Fruit fly (Drosophila melanogaster) whole organism, embryonic: Measurements from ENCODE around the gene Cpr67Fb.

ENCODE experiments used
- BEAF-32 ChIP-seq: fragments of 200-800 bp; sonication (Bioruptor generic); optimal IDR thresholded peaks from 3 replicates; lab custom pipeline; 2017; ENCODE audit warnings: missing biosample characterization, missing genetic modification characterization, mild to moderate bottlenecking, moderate library complexity, missing genetic modification reagents
- Bdp1 ChIP-seq: fragments of 200-800 bp; sonication (Bioruptor generic); optimal IDR thresholded peaks from 3 replicates; lab custom pipeline; 2016; ENCODE audit warnings: missing biosample characterization, missing genetic modification characterization
- Bgb ChIP-seq: fragments of 200-800 bp; sonication (Bioruptor generic); IDR thresholded peaks from 2 replicates; pipeline ENCODE4 v1.3.6; 2022; ENCODE audit warnings: missing biosample characterization, missing genetic modification characterization; ENCODE audit not compliant: partially characterized antibody
- CG10267 ChIP-seq: fragments of 200-800 bp; sonication (Bioruptor generic); optimal IDR thresholded peaks from 2 replicates; lab custom pipeline; 2018; ENCODE audit warnings: missing biosample characterization, mild to moderate bottlenecking, missing genetic modification characterization, moderate library complexity
- CG10654 ChIP-seq: fragments of 200-800 bp; sonication (Bioruptor generic); optimal IDR thresholded peaks from 2 replicates; lab custom pipeline; 2016; ENCODE audit warnings: missing biosample characterization, missing genetic modification characterization
- CG11456 ChIP-seq: fragments of 200-800 bp; sonication (Bioruptor generic); IDR thresholded peaks from 3 replicates; pipeline ENCODE4 v1.3.6; 2022; ENCODE audit warnings: missing biosample characterization, missing genetic modification characterization
- CG12299 ChIP-seq: fragments of 200-800 bp; sonication (Bioruptor generic); optimal IDR thresholded peaks from 2 replicates; lab custom pipeline; 2018; ENCODE audit warnings: missing biosample characterization, mild to moderate bottlenecking, missing genetic modification characterization
- CG13624 ChIP-seq: fragments of 200-800 bp; sonication (Bioruptor generic); optimal IDR thresholded peaks from 2 replicates; lab custom pipeline; 2016; ENCODE audit warnings: missing biosample characterization, missing genetic modification characterization
- CG17361 ChIP-seq: fragments of 200-800 bp; sonication (Bioruptor generic); IDR thresholded peaks from 3 replicates; pipeline ENCODE4 v1.3.6; 2022; ENCODE audit warnings: missing biosample characterization, missing genetic modification characterization
- CG1792 ChIP-seq: fragments of 200-800 bp; sonication (Bioruptor generic); optimal IDR thresholded peaks from 2 replicates; lab custom pipeline; 2016; ENCODE audit warnings: missing biosample characterization, missing genetic modification characterization
- CG33213 ChIP-seq: fragments of 200-800 bp; sonication (Bioruptor generic); optimal IDR thresholded peaks from 3 replicates; lab custom pipeline; 2016; ENCODE audit warnings: missing biosample characterization, missing genetic modification characterization
- CG3726 ChIP-seq: fragments of 200-800 bp; sonication (Bioruptor generic); IDR thresholded peaks from 3 replicates; pipeline ENCODE4, ENCODE4 v1.3.6; 2022; ENCODE audit warnings: missing biosample characterization, missing genetic modification characterization
- CG9215 ChIP-seq: fragments of 200-800 bp; sonication (Bioruptor generic); IDR thresholded peaks from 2 replicates; pipeline ENCODE4 v1.3.6; 2022; ENCODE audit warnings: missing biosample characterization, missing genetic modification characterization
- CG9817 ChIP-seq: fragments of 200-800 bp; sonication (Bioruptor generic); optimal IDR thresholded peaks from 2 replicates; lab custom pipeline; 2018; ENCODE audit warnings: missing biosample characterization, mild to moderate bottlenecking, missing genetic modification characterization, moderate library complexity
- Dek ChIP-seq: fragments of 200-800 bp; sonication (Bioruptor generic); optimal IDR thresholded peaks from 3 replicates; lab custom pipeline; 2019; ENCODE audit warnings: missing biosample characterization, mild to moderate bottlenecking, missing genetic modification characterization, moderate library complexity
- Kr ChIP-seq: fragments of 200-800 bp; sonication (Bioruptor generic); optimal IDR thresholded peaks from 2 replicates; lab custom pipeline; 2017; ENCODE audit warnings: missing biosample characterization, mild to moderate bottlenecking, missing genetic modification characterization
- Myb ChIP-seq: fragments of 200-800 bp; sonication (Bioruptor generic); optimal IDR thresholded peaks from 2 replicates; lab custom pipeline; 2016; ENCODE audit warnings: missing biosample characterization, missing genetic modification characterization
- Scr ChIP-seq: fragments of 200-800 bp; sonication (Bioruptor generic); IDR thresholded peaks from 2 replicates; pipeline ENCODE4 v1.3.6; 2022; ENCODE audit warnings: missing biosample characterization, missing genetic modification characterization; ENCODE audit not compliant: partially characterized antibody
- Sin3A ChIP-seq: fragments of >200 bp; optimal IDR thresholded peaks from 2 replicates; lab custom pipeline; 2018
- Six4 ChIP-seq: fragments of 200-800 bp; sonication (Bioruptor generic); optimal IDR thresholded peaks from 2 replicates; lab custom pipeline; 2016; ENCODE audit warnings: missing biosample characterization, missing genetic modification characterization
- Sox102F ChIP-seq: fragments of 200-800 bp; sonication (Bioruptor generic); optimal IDR thresholded peaks from 2 replicates; lab custom pipeline; 2018; ENCODE audit warnings: missing biosample characterization, mild to moderate bottlenecking, missing genetic modification characterization, moderate library complexity
- TFAM ChIP-seq: fragments of 200-800 bp; sonication (Bioruptor generic); optimal IDR thresholded peaks from 2 replicates; lab custom pipeline; 2017; ENCODE audit warnings: missing biosample characterization, missing genetic modification characterization, inconsistent platforms
- YL-1 ChIP-seq: fragments of 200-800 bp; sonication (Bioruptor generic); optimal IDR thresholded peaks from 3 replicates; lab custom pipeline; 2017; ENCODE audit warnings: missing biosample characterization, mild to moderate bottlenecking, missing genetic modification characterization
- abd-A ChIP-seq: fragments of 200-800 bp; sonication (Bioruptor generic); optimal IDR thresholded peaks from 3 replicates; lab custom pipeline; 2019; ENCODE audit warnings: missing biosample characterization, mild to moderate bottlenecking, missing genetic modification characterization, moderate library complexity
- bbx ChIP-seq: fragments of 200-800 bp; sonication (Bioruptor generic); IDR thresholded peaks from 2 replicates; pipeline ENCODE4 v1.3.6; 2022; ENCODE audit warnings: missing biosample characterization, missing genetic modification characterization; ENCODE audit not compliant: partially characterized antibody
- cas ChIP-seq: fragments of 200-800 bp; sonication (Bioruptor generic); IDR thresholded peaks from 2 replicates; pipeline ENCODE4 v1.3.6; 2022; ENCODE audit warnings: missing biosample characterization, missing genetic modification characterization
- croc ChIP-seq: fragments of 200-800 bp; sonication (Bioruptor generic); conservative IDR thresholded peaks from 3 replicates; pipeline ENCODE4 v1.3.6; 2022; ENCODE audit warnings: missing biosample characterization, missing genetic modification characterization
- dimm ChIP-seq: fragments of 200-800 bp; sonication (Bioruptor generic); IDR thresholded peaks from 2 replicates; pipeline ENCODE4 v1.3.6; 2022; ENCODE audit warnings: missing biosample characterization, missing genetic modification characterization
- dmrt11E ChIP-seq: fragments of 200-800 bp; sonication (Bioruptor generic); optimal IDR thresholded peaks from 3 replicates; lab custom pipeline; 2018; ENCODE audit warnings: missing biosample characterization, mild to moderate bottlenecking, missing genetic modification characterization, moderate library complexity
- dmrt99B ChIP-seq: fragments of 200-800 bp; sonication (Bioruptor generic); optimal IDR thresholded peaks from 2 replicates; lab custom pipeline; 2018; ENCODE audit warnings: missing biosample characterization, mild to moderate bottlenecking, missing genetic modification characterization, moderate library complexity
- en ChIP-seq: fragments of 200-800 bp; sonication (Bioruptor generic); optimal IDR thresholded peaks from 2 replicates; lab custom pipeline; 2016; ENCODE audit warnings: missing biosample characterization, missing genetic modification characterization
- h ChIP-seq: fragments of >200 bp; optimal IDR thresholded peaks from 2 replicates; lab custom pipeline; 2017
- her ChIP-seq: fragments of 200-800 bp; sonication (Bioruptor generic); optimal IDR thresholded peaks from 2 replicates; lab custom pipeline; 2016; ENCODE audit warnings: missing biosample characterization, missing genetic modification characterization
- inv ChIP-seq: fragments of 200-800 bp; sonication (Bioruptor generic); IDR thresholded peaks from 2 replicates; pipeline ENCODE4 v1.3.6; 2022; ENCODE audit warnings: missing biosample characterization, missing genetic modification characterization; ENCODE audit not compliant: partially characterized antibody
- ken ChIP-seq: fragments of 200-800 bp; sonication (Bioruptor generic); IDR thresholded peaks from 3 replicates; pipeline ENCODE4 v1.3.6; 2022; ENCODE audit warnings: missing biosample characterization, missing genetic modification characterization
- kni ChIP-seq: fragments of 200-800 bp; sonication (Bioruptor generic); optimal IDR thresholded peaks from 3 replicates; lab custom pipeline; 2017; ENCODE audit warnings: mild to moderate bottlenecking, missing biosample characterization, missing genetic modification reagents, missing genetic modification characterization
- mam ChIP-seq: fragments of 200-800 bp; sonication (Bioruptor generic); optimal IDR thresholded peaks from 3 replicates; lab custom pipeline; 2016; ENCODE audit warnings: missing biosample characterization, missing genetic modification characterization
- nau ChIP-seq: fragments of 200-800 bp; sonication (Bioruptor generic); optimal IDR thresholded peaks from 3 replicates; lab custom pipeline; 2017; ENCODE audit warnings: missing biosample characterization, mild to moderate bottlenecking, missing genetic modification characterization, missing genetic modification reagents
- nom ChIP-seq: fragments of 200-800 bp; sonication (Bioruptor generic); optimal IDR thresholded peaks from 2 replicates; lab custom pipeline; 2017; ENCODE audit warnings: missing biosample characterization, missing genetic modification characterization, mild to moderate bottlenecking, moderate library complexity, missing genetic modification reagents
- onecut ChIP-seq: fragments of 200-800 bp; sonication (Bioruptor generic); IDR thresholded peaks from 2 replicates; pipeline ENCODE4 v1.3.6; 2022; ENCODE audit warnings: missing biosample characterization, missing genetic modification characterization
- otp ChIP-seq: fragments of 200-800 bp; sonication (Bioruptor generic); IDR thresholded peaks from 3 replicates; pipeline ENCODE4, ENCODE4 v1.3.6; 2022; ENCODE audit warnings: missing biosample characterization, missing genetic modification characterization
- prd ChIP-seq, 3 experiments: fragments of >200 bp in 2 of 3; fragments of 200-800 bp in 1 of 3; sonication (Bioruptor generic) in 1 of 3; optimal IDR thresholded peaks in 2 of 3; IDR thresholded peaks in 1 of 3; 2 replicates in 2 of 3; 3 replicates in 1 of 3; pipeline versions ENCODE4 v1.3.6 to Lab custom; 2017 to 2022; ENCODE audit warnings: missing biosample characterization in 1 of 3, missing genetic modification characterization in 1 of 3
- sc ChIP-seq, 3 experiments: fragments of >200 bp in 2 of 3; fragments of 200-800 bp in 1 of 3; sonication (Bioruptor generic) in 1 of 3; optimal IDR thresholded peaks; 2 replicates in 2 of 3; 3 replicates in 1 of 3; lab custom pipeline; 2017; ENCODE audit warnings: mild to moderate bottlenecking in 1 of 3, missing biosample characterization in 1 of 3, missing genetic modification characterization in 1 of 3, missing genetic modification reagents in 1 of 3
- sug ChIP-seq: fragments of 200-800 bp; optimal IDR thresholded peaks from 2 replicates; lab custom pipeline; 2019; ENCODE audit warnings: missing biosample characterization, mild to moderate bottlenecking, missing genetic modification characterization, moderate library complexity
- tgo ChIP-seq: fragments of 200-800 bp; sonication (Bioruptor generic); IDR thresholded peaks from 3 replicates; pipeline ENCODE4 v1.3.6; 2022; ENCODE audit warnings: missing biosample characterization, missing genetic modification characterization
- usp ChIP-seq: fragments of >200 bp; optimal IDR thresholded peaks from 2 replicates; lab custom pipeline; 2017; ENCODE audit warnings: missing biosample characterization, missing genetic modification characterization
- vnd ChIP-seq: fragments of 200-800 bp; sonication (Bioruptor generic); IDR thresholded peaks from 3 replicates; pipeline ENCODE4 v1.3.6; 2022; ENCODE audit warnings: missing biosample characterization, missing genetic modification characterization; ENCODE audit not compliant: partially characterized antibody
- yki ChIP-seq: fragments of >200 bp; optimal IDR thresholded peaks from 3 replicates; lab custom pipeline; 2018

Cpr67Fb gene

DNA sequence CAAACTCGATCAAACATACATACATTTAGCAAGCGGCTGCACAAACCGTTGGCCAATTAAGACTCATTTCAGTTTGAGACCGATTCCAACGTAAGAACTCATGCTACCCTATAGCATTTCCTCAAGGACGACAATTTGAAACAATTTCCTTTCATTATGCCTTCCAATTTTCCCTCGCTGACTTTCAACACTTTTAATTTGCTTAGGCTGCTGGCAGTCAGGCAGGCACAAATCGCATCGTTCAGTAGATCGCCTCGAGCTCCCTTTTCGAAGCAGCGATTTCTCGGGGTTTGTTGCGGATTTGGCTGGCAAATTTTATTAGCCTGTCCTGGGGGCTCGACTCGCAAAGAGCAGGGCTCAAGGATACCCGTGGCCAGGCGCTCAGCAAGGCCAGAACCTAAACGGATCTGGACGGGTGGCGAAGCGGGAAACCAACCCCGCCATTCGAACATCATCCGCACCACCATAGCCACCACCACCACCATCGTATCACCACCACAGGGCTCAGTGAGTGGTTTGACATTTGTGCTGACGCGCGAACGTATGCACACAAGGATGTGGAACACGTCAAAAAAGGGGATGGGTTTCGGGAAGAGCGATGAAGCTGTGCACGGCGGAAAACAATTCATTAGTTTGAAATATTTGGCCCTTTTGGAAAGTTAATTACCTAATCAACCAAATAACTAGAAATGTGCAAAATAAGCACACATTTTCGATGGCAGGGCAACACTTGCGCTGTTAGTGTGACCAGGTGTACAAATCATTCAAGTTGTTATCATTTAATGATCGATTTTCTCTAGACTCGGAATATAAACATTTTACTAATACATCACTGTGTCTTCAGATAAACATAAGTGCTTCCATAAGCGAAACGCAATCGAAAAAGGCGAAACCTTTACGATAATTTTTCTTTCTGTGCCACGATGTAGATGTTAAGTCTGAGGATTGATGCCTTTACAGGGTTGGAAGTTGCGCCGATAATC is 49.1 kb upstream of the Cpr67Fb start (continued):
- TF ChIP-seq CG10654 (GFP tag; lab: Kevin White, UChicago) (no peak), CG3726 (GFP tag; lab: Robert Waterston, UW) (no peak), CG1792 (GFP tag; lab: Kevin White, UChicago) (no peak), en (GFP tag; lab: Kevin White, UChicago) (no peak), Dek (tag; lab: Kevin White, UChicago) (no peak), mam (GFP tag; lab: Kevin White, UChicago) (no peak), CG12299 (tag; lab: Kevin White, UChicago) (peak; percentile 2), Six4 (GFP tag; lab: Kevin White, UChicago) (no peak), nom (GFP tag; lab: Kevin White, UChicago) (no peak), cas (no peak), CG11456 (GFP tag; lab: Robert Waterston, UW) (no peak), Bgb (GFP tag; lab: Robert Waterston, UW) (no peak), CG10267 (tag; lab: Kevin White, UChicago) (peak; percentile 58), Myb (GFP tag; lab: Kevin White, UChicago) (peak; percentile 17), CG17361 (GFP tag; lab: Robert Waterston, UW) (peak; percentile 82), prd (optimal IDR thresholded peaks at IDR 0.05; lab: Kevin White, UChicago) (no peak), prd (GFP tag; IDR thresholded peaks at IDR 0.05; lab: Robert Waterston, UW) (peak; percentile 30; the same call in 1 of the 3 replicates), dmrt99B (tag; lab: Kevin White, UChicago) (peak; percentile 56), her (no peak), dimm (GFP tag; lab: Robert Waterston, UW) (no peak), Sox102F (peak; percentile 44), Scr (GFP tag; lab: Robert Waterston, UW) (no peak), inv (GFP tag; lab: Robert Waterston, UW) (no peak), onecut (GFP tag; lab: Robert Waterston, UW) (no peak), yki (no peak), dmrt11E (tag; lab: Kevin White, UChicago) (peak; percentile 81), otp (GFP tag; lab: Robert Waterston, UW) (no peak), YL-1 (GFP tag; lab: Kevin White, UChicago) (no peak), nau (GFP tag; lab: Kevin White, UChicago) (peak; percentile 28), kni (GFP tag; lab: Kevin White, UChicago) (peak; percentile 27), abd-A (tag; lab: Kevin White, UChicago) (peak; percentile 19), croc (GFP tag; lab: Robert Waterston, UW) (peak; percentile 32; the same call in 1 of the 3 replicates), Sin3A (lab: Kevin White, UChicago) (no peak), sc (optimal IDR thresholded peaks at IDR 0.05; lab: Kevin White, UChicago) (no peak), sc (GFP tag; optimal IDR thresholded peaks at IDR 0.05; lab: Kevin White, UChicago) (peak; percentile 39), CG13624 (GFP tag; lab: Kevin White, UChicago) (no peak), TFAM (GFP tag; lab: Kevin White, UChicago) (no peak), sug (no peak), ken (GFP tag; lab: Robert Waterston, UW) (peak; percentile 22; the same call in 1 of the 3 replicates), bbx (no peak), h (lab: Kevin White, UChicago) (no peak), usp (GFP tag; lab: Kevin White, UChicago) (no peak), BEAF-32 (GFP tag; lab: Kevin White, UChicago) (no peak), CG9215 (GFP tag; lab: Robert Waterston, UW) (no peak), Kr (GFP tag; lab: Kevin White, UChicago) (peak; percentile 59), CG33213 (GFP tag; lab: Kevin White, UChicago) (no peak), Bdp1 (GFP tag; lab: Kevin White, UChicago) (no peak), tgo (GFP tag; lab: Robert Waterston, UW) (no peak), CG9817 (tag; lab: Kevin White, UChicago) (no peak), vnd (GFP tag; lab: Robert Waterston, UW) (no peak)
